Worm (Caenorhabditis elegans) whole organism, L2 larva: ENCODE data around the gene T16G12.10.

Source experiments
- C34F6.9 ChIP-seq: fragments of 150-350 bp; optimal IDR thresholded peaks from 2 replicates; lab custom pipeline; 2014; ENCODE audit warnings: missing biosample characterization, missing genetic modification characterization
- F13H6.1 ChIP-seq: sonication (generic microtip); optimal IDR thresholded peaks from 2 replicates; lab custom pipeline; 2016; ENCODE audit warnings: missing genetic modification characterization, missing compliant biosample characterization
- ama-1 ChIP-seq: fragments of 150-350 bp; optimal IDR thresholded peaks from 2 replicates; lab custom pipeline; 2018; ENCODE audit warnings: inconsistent platforms
- ceh-16 ChIP-seq: fragments of 150-350 bp; optimal IDR thresholded peaks from 2 replicates; lab custom pipeline; 2014; ENCODE audit warnings: missing biosample characterization, missing genetic modification characterization
- fos-1 ChIP-seq: fragments of 150-350 bp; optimal IDR thresholded peaks from 2 replicates; lab custom pipeline; 2014; ENCODE audit warnings: missing biosample characterization, missing genetic modification characterization
- peb-1 ChIP-seq: fragments of 150-350 bp; optimal IDR thresholded peaks from 2 replicates; lab custom pipeline; 2014; ENCODE audit warnings: missing biosample characterization, missing genetic modification characterization
- snpc-4 ChIP-seq: fragments of 150-350 bp; optimal IDR thresholded peaks from 2 replicates; lab custom pipeline; 2014; ENCODE audit warnings: missing biosample characterization, missing genetic modification characterization
- zag-1 ChIP-seq: fragments of 150-350 bp; optimal IDR thresholded peaks from 2 replicates; lab custom pipeline; 2014; ENCODE audit warnings: missing biosample characterization, missing genetic modification characterization

- TF ChIP-seq ama-1 (lab: Kevin White, UChicago) (no peak), peb-1 (no peak), zag-1 (tag; lab: Kevin White, UChicago) (no peak), C34F6.9 (tag; lab: Kevin White, UChicago) (no peak), ceh-16 (tag; lab: Kevin White, UChicago) (no peak), snpc-4 (no peak), F13H6.1 (tag; lab: Kevin White, UChicago) (no peak), fos-1 (tag; lab: Kevin White, UChicago) (no peak)
Measured at ce11 chrIII:10078784-10079183, 22.9 kb upstream of the T16G12.10 start.
